Fruit fly (Drosophila melanogaster): ENCODE measurements around the gene Blos3.

Blos3 gene

dm6 chr3L:18828318-18828717 is 41.7 kb upstream of the Blos3 start (continued):
- TF ChIP-seq Dll (GFP tag; IDR thresholded peaks at IDR 0.05; ENCODE audit: partially characterized antibody) (peak; percentile 67; the same call in 3 of the 4 replicates), CG13287 (GFP tag; IDR thresholded peaks at IDR 0.05; ENCODE audit: partially characterized antibody) (peak; percentile 83), CG1603 (tag; optimal IDR thresholded peaks at IDR 0.05) (peak; percentile 45), Pdp1 (GFP tag; optimal IDR thresholded peaks at IDR 0.05) (no peak), CG15601 (tag; optimal IDR thresholded peaks at IDR 0.05) (no peak), Scr (GFP tag; IDR thresholded peaks at IDR 0.05; ENCODE audit: partially characterized antibody) (peak; percentile 66), HLH4C (GFP tag; IDR thresholded peaks at IDR 0.05; ENCODE audit: partially characterized antibody) (peak; percentile 78), toy (GFP tag; IDR thresholded peaks at IDR 0.05) (no peak), corto (GFP tag; optimal IDR thresholded peaks at IDR 0.05) (peak; percentile 38), Doc3 (GFP tag; IDR thresholded peaks at IDR 0.05; ENCODE audit: partially characterized antibody) (peak; percentile 58), CG7963 (GFP tag; IDR thresholded peaks at IDR 0.05; ENCODE audit: partially characterized antibody) (peak; percentile 59), CG17912 (GFP tag; optimal IDR thresholded peaks at IDR 0.05) (no peak), CG1529 (GFP tag; optimal IDR thresholded peaks at IDR 0.05) (peak; percentile 16), run (tag; optimal IDR thresholded peaks at IDR 0.05) (no peak), Mad (GFP tag; optimal IDR thresholded peaks at IDR 0.05) (peak; percentile 2), row (GFP tag; IDR thresholded peaks at IDR 0.05) (no peak; the same call in 2 of the 3 replicates), gem (tag; optimal IDR thresholded peaks at IDR 0.05) (no peak), danr (GFP tag; IDR thresholded peaks at IDR 0.05) (no peak), CG34224 (GFP tag; IDR thresholded peaks at IDR 0.05; ENCODE audit: partially characterized antibody) (peak; percentile 75), insv (GFP tag; optimal IDR thresholded peaks at IDR 0.05) (peak in 1 of 2 experiments; percentile 34), nerfin-2 (GFP tag; IDR thresholded peaks at IDR 0.05; ENCODE audit: partially characterized antibody) (peak; percentile 67), knrl (GFP tag; IDR thresholded peaks at IDR 0.05; ENCODE audit: partially characterized antibody) (peak; percentile 70), CG15514 (GFP tag; optimal IDR thresholded peaks at IDR 0.05) (peak; percentile 20), YL-1 (GFP tag; optimal IDR thresholded peaks at IDR 0.05) (no peak), hb (GFP tag; IDR thresholded peaks at IDR 0.05; ENCODE audit: partially characterized antibody) (peak; percentile 57; the same call in 2 of the 3 replicates), kah (GFP tag; optimal IDR thresholded peaks at IDR 0.05) (peak; percentile 99), cad (GFP tag; optimal IDR thresholded peaks at IDR 0.05) (peak; percentile 87), trem (tag; optimal IDR thresholded peaks at IDR 0.05) (peak; percentile 42), sens (GFP tag) (peak; percentile 43), exex (tag; optimal IDR thresholded peaks at IDR 0.05) (no peak), mld (GFP tag; IDR thresholded peaks at IDR 0.05; ENCODE audit: partially characterized antibody) (0 out of 3 replicates have a peak, but pooled peaks have one; percentile 31), sug (tag; optimal IDR thresholded peaks at IDR 0.05) (peak; percentile 49), hbn (GFP tag; IDR thresholded peaks at IDR 0.05; ENCODE audit: partially characterized antibody) (peak; percentile 54), z (GFP tag; IDR thresholded peaks at IDR 0.05) (no peak), Med (GFP tag) (peak; percentile 53), lilli (GFP tag; optimal IDR thresholded peaks at IDR 0.05) (peak; percentile 8), CG6791 (GFP tag; IDR thresholded peaks at IDR 0.05; ENCODE audit: partially characterized antibody) (peak; percentile 86), Dp (GFP tag; optimal IDR thresholded peaks at IDR 0.05) (peak; percentile 99), CG2199 (GFP tag; IDR thresholded peaks at IDR 0.05) (0 out of 3 replicates have a peak, but pooled peaks have one; percentile 41), vnd (GFP tag; IDR thresholded peaks at IDR 0.05; ENCODE audit: partially characterized antibody) (peak; percentile 41; the same call in 2 of the 3 replicates), CG17829 (tag; optimal IDR thresholded peaks at IDR 0.05) (peak; percentile 1), pita (GFP tag; optimal IDR thresholded peaks at IDR 0.05) (no peak), CG16863 (GFP tag; optimal IDR thresholded peaks at IDR 0.05) (no peak), MBD-R2 (GFP tag; IDR thresholded peaks at IDR 0.05) (peak; percentile 28; the same call in 1 of the 2 replicates), chinmo (GFP tag; IDR thresholded peaks at IDR 0.05; ENCODE audit: partially characterized antibody) (peak; percentile 69; the same call in 1 of the 4 replicates), CG12659 (GFP tag; optimal IDR thresholded peaks at IDR 0.05) (peak; percentile 27), sob (GFP tag; IDR thresholded peaks at IDR 0.05) (0 out of 2 replicates have a peak, but pooled peaks have one; percentile 21), CG2116 (GFP tag; optimal IDR thresholded peaks at IDR 0.05) (peak; percentile 42)
